Worm (Caenorhabditis elegans) whole organism, mixed stage, embryonic: Measurements from ENCODE around the gene T08D10.3.

Experiments
- blmp-1 ChIP-seq: fragments of 150-350 bp; optimal IDR thresholded peaks from 2 replicates; lab custom pipeline; 2014; ENCODE audit warnings: missing biosample characterization, missing genetic modification characterization
- ces-1 ChIP-seq: fragments of 150-350 bp; optimal IDR thresholded peaks from 2 replicates; lab custom pipeline; 2014; ENCODE audit warnings: missing biosample characterization, missing genetic modification reagents, missing genetic modification characterization
- lsy-2 ChIP-seq: fragments of 150-350 bp; optimal IDR thresholded peaks from 2 replicates; lab custom pipeline; 2014; ENCODE audit warnings: missing biosample characterization, missing genetic modification characterization
- nhr-237 ChIP-seq: fragments of 150-350 bp; optimal IDR thresholded peaks from 2 replicates; lab custom pipeline; 2014; ENCODE audit warnings: missing biosample characterization, missing genetic modification characterization
- snpc-4 ChIP-seq: fragments of 150-350 bp; optimal IDR thresholded peaks from 2 replicates; lab custom pipeline; 2014; ENCODE audit warnings: missing biosample characterization, missing genetic modification characterization
- zip-8 ChIP-seq: fragments of 150-350 bp; optimal IDR thresholded peaks from 2 replicates; lab custom pipeline; 2014; ENCODE audit warnings: missing biosample characterization, missing genetic modification characterization
- ztf-11 ChIP-seq: fragments of 150-350 bp; optimal IDR thresholded peaks from 2 replicates; lab custom pipeline; 2014; ENCODE audit warnings: missing biosample characterization, missing genetic modification characterization

ce11 chrX:11992778-11993177 is 37.6 kb downstream of the T08D10.3 start:
- TF ChIP-seq lsy-2 (tag; lab: Kevin White, UChicago) (no peak), ztf-11 (tag; lab: Kevin White, UChicago) (no peak), snpc-4 (no peak), blmp-1 (tag; lab: Kevin White, UChicago) (no peak), nhr-237 (no peak), zip-8 (no peak), ces-1 (no peak)
